Fruit fly (Drosophila melanogaster): ENCODE measurements around the gene CG4743.
A peak's percentile ranks its signal among the peaks of the same experiment; 100 is the strongest.

Gene CG4743

dm6 chr3R:25637294-25638174 is 42.8 kb downstream of the CG4743 start, which contains the start of gene jigr1 (continued):
- TF ChIP-seq CG30403 (GFP tag; optimal IDR thresholded peaks at IDR 0.05) (peak; percentile 24), CG2116 (GFP tag; optimal IDR thresholded peaks at IDR 0.05) (peak; percentile 6), CG33557 (GFP tag; optimal IDR thresholded peaks at IDR 0.05) (peak; percentile 63), dmrt99B (tag; optimal IDR thresholded peaks at IDR 0.05) (no peak), D19A (tag; optimal IDR thresholded peaks at IDR 0.05) (peak; percentile 96), CG2199 (GFP tag; IDR thresholded peaks at IDR 0.05) (peak; percentile 79)

dm6 chr3R:25633865-25634460 is 46.4 kb downstream of the CG4743 start:
- TF ChIP-seq gt (GFP tag; IDR thresholded peaks at IDR 0.05) (no peak), lbe (GFP tag; optimal IDR thresholded peaks at IDR 0.05) (peak; percentile 60), CG32772 (GFP tag; IDR thresholded peaks at IDR 0.05) (no peak), Optix (GFP tag; IDR thresholded peaks at IDR 0.05) (no peak), Ets65A (GFP tag) (peak; percentile 2), corto (GFP tag; optimal IDR thresholded peaks at IDR 0.05) (peak; percentile 83)

- TF ChIP-seq CG6683 (GFP tag; optimal IDR thresholded peaks at IDR 0.05): no peak
- peak; percentile 55 for TF ChIP-seq tap (tag; optimal IDR thresholded peaks at IDR 0.05)
- TF ChIP-seq usp (GFP tag; optimal IDR thresholded peaks at IDR 0.05): no peak
- peak; percentile 29 for TF ChIP-seq ab (GFP tag; optimal IDR thresholded peaks at IDR 0.05)
- peak; percentile 55 for TF ChIP-seq CG9609 (GFP tag; optimal IDR thresholded peaks at IDR 0.05)
- peak; percentile 63 for TF ChIP-seq HmgZ (tag; optimal IDR thresholded peaks at IDR 0.05)
- peak; percentile 56 for TF ChIP-seq Rx (GFP tag; IDR thresholded peaks at IDR 0.05)
- TF ChIP-seq Sry-β (GFP tag; optimal IDR thresholded peaks at IDR 0.05): no peak
- TF ChIP-seq CG7987 (GFP tag; optimal IDR thresholded peaks at IDR 0.05): no peak
- peak; percentile 78 for TF ChIP-seq CG2678 (tag; optimal IDR thresholded peaks at IDR 0.05)
- TF ChIP-seq CG17912 (GFP tag; optimal IDR thresholded peaks at IDR 0.05): no peak
- TF ChIP-seq Taf1 (GFP tag; IDR thresholded peaks at IDR 0.05): peak; percentile 44; the same call in 1 of the 2 replicates
- TF ChIP-seq Hr3 (GFP tag; optimal IDR thresholded peaks at IDR 0.05): peak; percentile 43
- TF ChIP-seq CG8089 (GFP tag; optimal IDR thresholded peaks at IDR 0.05): peak; percentile 23
- peak; percentile 29; the same call in 1 of the 2 replicates for TF ChIP-seq ap (GFP tag; IDR thresholded peaks at IDR 0.05)
- peak; percentile 60 for TF ChIP-seq CG1024 (GFP tag; IDR thresholded peaks at IDR 0.05)
- peak; percentile 75 for TF ChIP-seq Awh (GFP tag; IDR thresholded peaks at IDR 0.05)
- peak; percentile 40 for TF ChIP-seq CG1647 (GFP tag; optimal IDR thresholded peaks at IDR 0.05)
- peak; percentile 17 for TF ChIP-seq emc (GFP tag; optimal IDR thresholded peaks at IDR 0.05)
- TF ChIP-seq Sin3A (optimal IDR thresholded peaks at IDR 0.05): no peak
- peak; percentile 44 for TF ChIP-seq gcm (GFP tag; optimal IDR thresholded peaks at IDR 0.05)
- peak; percentile 57 for TF ChIP-seq E2f1 (GFP tag; IDR thresholded peaks at IDR 0.05)
- peak; percentile 72 for TF ChIP-seq bcd (GFP tag; optimal IDR thresholded peaks at IDR 0.05)
- peak; percentile 60 to 67 for TF ChIP-seq dpn (GFP tag; optimal IDR thresholded peaks at IDR 0.05)
- peak; percentile 50; the same call in 1 of the 2 replicates for TF ChIP-seq CG31441 (GFP tag; IDR thresholded peaks at IDR 0.05)
- peak; percentile 61 for TF ChIP-seq caup (GFP tag; optimal IDR thresholded peaks at IDR 0.05; ENCODE audit: severe bottlenecking)
- TF ChIP-seq cg (GFP tag; optimal IDR thresholded peaks at IDR 0.05): no peak
- peak; percentile 73 for TF ChIP-seq Dbx (GFP tag; IDR thresholded peaks at IDR 0.05)
- peak; percentile 66 for TF ChIP-seq cwo (GFP tag; optimal IDR thresholded peaks at IDR 0.05)
- no peak for TF ChIP-seq CG8290 (GFP tag; optimal IDR thresholded peaks at IDR 0.05)
- TF ChIP-seq CG8290 (tag; optimal IDR thresholded peaks at IDR 0.05): peak in 1 of 2 experiments; percentile 14
- no peak for TF ChIP-seq Neu2 (GFP tag; optimal IDR thresholded peaks at IDR 0.05; ENCODE audit: borderline replicate concordance)
- no peak for TF ChIP-seq sqz (GFP tag; optimal IDR thresholded peaks at IDR 0.05)
- peak; percentile 62 for TF ChIP-seq CG3847 (GFP tag; IDR thresholded peaks at IDR 0.05)
- TF ChIP-seq ems (GFP tag; optimal IDR thresholded peaks at IDR 0.05): peak; percentile 50
Measured at dm6 chr3R:25631079-25631478, 49.3 kb downstream of the CG4743 start.

Measured in whole organism, embryonic.